Fruit fly (Drosophila melanogaster) whole organism, embryonic: Measurements from ENCODE around the gene msn.
A peak's percentile ranks its signal among the peaks of the same experiment; 100 is the strongest.

Source experiments
- ATbp ChIP-seq: fragments of 200-800 bp; sonication (Bioruptor generic); optimal IDR thresholded peaks from 2 replicates; lab custom pipeline; 2017; ENCODE audit warnings: missing biosample characterization, mild to moderate bottlenecking, missing genetic modification characterization, missing genetic modification reagents
- Atf-2 ChIP-seq: fragments of 200-800 bp; sonication (Bioruptor generic); optimal IDR thresholded peaks from 2 replicates; lab custom pipeline; 2016; ENCODE audit warnings: missing biosample characterization, missing genetic modification characterization
- CG10366 ChIP-seq: fragments of 200-800 bp; sonication (Bioruptor generic); IDR thresholded peaks from 2 replicates; pipeline ENCODE4 v1.3.6; 2022; ENCODE audit warnings: missing biosample characterization, missing genetic modification characterization
- CG10543 ChIP-seq: fragments of 200-800 bp; sonication (Bioruptor generic); optimal IDR thresholded peaks from 3 replicates; lab custom pipeline; 2017; ENCODE audit warnings: missing biosample characterization, mild to moderate bottlenecking, missing genetic modification characterization, moderate library complexity
- CG12071 ChIP-seq: fragments of 200-800 bp; sonication (Bioruptor generic); optimal IDR thresholded peaks from 3 replicates; lab custom pipeline; 2018; ENCODE audit warnings: missing biosample characterization, mild to moderate bottlenecking, missing genetic modification characterization
- CG12391 ChIP-seq: fragments of 200-800 bp; sonication (Bioruptor generic); optimal IDR thresholded peaks from 3 replicates; lab custom pipeline; 2018; ENCODE audit warnings: missing biosample characterization, mild to moderate bottlenecking, missing genetic modification characterization, moderate library complexity
- CG1529 ChIP-seq: fragments of 200-800 bp; sonication (Bioruptor generic); optimal IDR thresholded peaks from 3 replicates; lab custom pipeline; 2018; ENCODE audit warnings: missing biosample characterization, missing genetic modification characterization
- CG17829 ChIP-seq: fragments of 200-800 bp; optimal IDR thresholded peaks from 2 replicates; lab custom pipeline; 2019; ENCODE audit warnings: missing biosample characterization, mild to moderate bottlenecking, missing genetic modification characterization, moderate library complexity
- CG30403 ChIP-seq: fragments of 200-800 bp; sonication (Bioruptor generic); optimal IDR thresholded peaks from 3 replicates; lab custom pipeline; 2016; ENCODE audit warnings: missing biosample characterization, missing genetic modification characterization
- CG3847 ChIP-seq: fragments of 200-800 bp; sonication (Bioruptor generic); IDR thresholded peaks from 2 replicates; pipeline ENCODE4 v1.3.6; 2022; ENCODE audit warnings: missing biosample characterization, missing genetic modification characterization
- CG4617 ChIP-seq: fragments of 200-800 bp; sonication (Bioruptor generic); optimal IDR thresholded peaks from 3 replicates; lab custom pipeline; 2016; ENCODE audit warnings: missing biosample characterization, missing genetic modification characterization, borderline replicate concordance
- CG4854 ChIP-seq: fragments of 200-800 bp; sonication (Bioruptor generic); optimal IDR thresholded peaks from 2 replicates; lab custom pipeline; 2016; ENCODE audit warnings: missing biosample characterization, missing genetic modification characterization, inconsistent platforms
- CG6765 ChIP-seq: fragments of 200-800 bp; sonication (Bioruptor generic); optimal IDR thresholded peaks from 3 replicates; lab custom pipeline; 2017; ENCODE audit warnings: missing biosample characterization, mild to moderate bottlenecking, missing genetic modification characterization
- CG7745 ChIP-seq: fragments of 200-800 bp; sonication (Bioruptor generic); optimal IDR thresholded peaks from 2 replicates; lab custom pipeline; 2018; ENCODE audit warnings: missing biosample characterization, mild to moderate bottlenecking, missing genetic modification characterization, moderate library complexity
- CG7786 ChIP-seq: fragments of 200-800 bp; sonication (Bioruptor generic); optimal IDR thresholded peaks from 2 replicates; lab custom pipeline; 2016; ENCODE audit warnings: missing biosample characterization, missing genetic modification characterization
- CG7928 ChIP-seq: fragments of 200-800 bp; sonication (Bioruptor generic); optimal IDR thresholded peaks from 2 replicates; lab custom pipeline; 2017; ENCODE audit warnings: missing biosample characterization, mild to moderate bottlenecking, missing genetic modification characterization
- CG8089 ChIP-seq: fragments of 200-800 bp; sonication (Bioruptor generic); optimal IDR thresholded peaks from 3 replicates; lab custom pipeline; 2016; ENCODE audit warnings: missing biosample characterization, missing genetic modification characterization
- CG9932 ChIP-seq: fragments of 200-800 bp; sonication (Bioruptor generic); IDR thresholded peaks from 2 replicates; pipeline ENCODE4 v1.3.6; 2022; ENCODE audit warnings: missing biosample characterization, missing genetic modification characterization
- Deaf1 ChIP-seq: fragments of 200-800 bp; optimal IDR thresholded peaks from 3 replicates; lab custom pipeline; 2019; ENCODE audit warnings: missing biosample characterization, mild to moderate bottlenecking, missing genetic modification characterization, moderate library complexity
- Dek ChIP-seq: fragments of 200-800 bp; sonication (Bioruptor generic); optimal IDR thresholded peaks from 3 replicates; lab custom pipeline; 2019; ENCODE audit warnings: missing biosample characterization, mild to moderate bottlenecking, missing genetic modification characterization, moderate library complexity
- Drgx ChIP-seq: fragments of 200-800 bp; sonication (Bioruptor generic); IDR thresholded peaks from 2 replicates; pipeline ENCODE4 v1.3.6; 2022; ENCODE audit warnings: missing biosample characterization, missing genetic modification characterization
- Ets65A ChIP-seq: fragments of 200-800 bp; sonication (Bioruptor generic); peaks from one replicate; lab custom pipeline; 2016; ENCODE audit warnings: missing biosample characterization, missing genetic modification characterization
- HLH54F ChIP-seq: fragments of 200-800 bp; sonication (Bioruptor generic); optimal IDR thresholded peaks from 3 replicates; lab custom pipeline; 2016; ENCODE audit warnings: missing biosample characterization, missing genetic modification characterization
- Hey ChIP-seq: fragments of 200-800 bp; sonication (Bioruptor generic); optimal IDR thresholded peaks from 3 replicates; lab custom pipeline; 2018; ENCODE audit warnings: missing biosample characterization, mild to moderate bottlenecking, missing genetic modification characterization
- HmgD ChIP-seq: fragments of 200-800 bp; sonication (Bioruptor generic); optimal IDR thresholded peaks from 3 replicates; lab custom pipeline; 2016; ENCODE audit warnings: missing biosample characterization, missing genetic modification characterization
- Hr78 ChIP-seq, 2 experiments: fragments of 200-800 bp in 1 of 2; fragments of >200 bp in 1 of 2; sonication (Bioruptor generic) in 1 of 2; optimal IDR thresholded peaks; 2 replicates each; lab custom pipeline; 2017 to 2019; ENCODE audit warnings: missing biosample characterization in 2 of 2, missing genetic modification characterization in 2 of 2, mild to moderate bottlenecking in 1 of 2, moderate library complexity in 1 of 2
- MBD-R2 ChIP-seq: fragments of 200-800 bp; sonication (Bioruptor generic); IDR thresholded peaks from 2 replicates; pipeline ENCODE4 v1.3.6; 2022; ENCODE audit warnings: missing biosample characterization, missing genetic modification characterization
- Meics ChIP-seq: fragments of 200-800 bp; sonication (Bioruptor generic); optimal IDR thresholded peaks from 2 replicates; lab custom pipeline; 2017; ENCODE audit warnings: missing biosample characterization, mild to moderate bottlenecking, missing genetic modification characterization
- NC2α ChIP-seq: fragments of 200-800 bp; sonication (Bioruptor generic); optimal IDR thresholded peaks from 2 replicates; lab custom pipeline; 2016; ENCODE audit warnings: missing biosample characterization, missing genetic modification characterization
- NC2β ChIP-seq: fragments of 200-800 bp; sonication (Bioruptor generic); optimal IDR thresholded peaks from 2 replicates; lab custom pipeline; 2016; ENCODE audit warnings: missing biosample characterization, missing genetic modification characterization
- Nf-YC ChIP-seq: fragments of 200-800 bp; optimal IDR thresholded peaks from 3 replicates; lab custom pipeline; 2019; ENCODE audit warnings: missing biosample characterization, mild to moderate bottlenecking, missing genetic modification characterization, moderate library complexity
- Sox102F ChIP-seq: fragments of 200-800 bp; sonication (Bioruptor generic); optimal IDR thresholded peaks from 2 replicates; lab custom pipeline; 2018; ENCODE audit warnings: missing biosample characterization, mild to moderate bottlenecking, missing genetic modification characterization, moderate library complexity
- Xbp1 ChIP-seq: fragments of 200-800 bp; sonication (Bioruptor generic); optimal IDR thresholded peaks from 3 replicates; lab custom pipeline; 2016; ENCODE audit warnings: missing biosample characterization, mild to moderate bottlenecking, missing genetic modification characterization
- aop ChIP-seq: fragments of 200-800 bp; sonication (Bioruptor generic); IDR thresholded peaks from 2 replicates; pipeline ENCODE4 v1.3.6; 2022; ENCODE audit warnings: missing biosample characterization, missing genetic modification characterization
- ap ChIP-seq: fragments of 200-800 bp; sonication (Bioruptor generic); IDR thresholded peaks from 2 replicates; pipeline ENCODE4 v1.3.6; 2022; ENCODE audit warnings: missing biosample characterization, missing genetic modification characterization
- cg ChIP-seq: fragments of 200-800 bp; sonication (Bioruptor generic); optimal IDR thresholded peaks from 3 replicates; lab custom pipeline; 2019; ENCODE audit warnings: missing biosample characterization, mild to moderate bottlenecking, missing genetic modification characterization, moderate library complexity
- chn ChIP-seq: fragments of 200-800 bp; sonication (Bioruptor generic); optimal IDR thresholded peaks from 2 replicates; lab custom pipeline; 2016; ENCODE audit warnings: missing biosample characterization, missing genetic modification characterization
- ci ChIP-seq: fragments of 200-800 bp; sonication (Bioruptor generic); IDR thresholded peaks from 3 replicates; pipeline ENCODE4 v1.3.6; 2022; ENCODE audit warnings: missing biosample characterization, missing genetic modification characterization
- her ChIP-seq: fragments of 200-800 bp; sonication (Bioruptor generic); optimal IDR thresholded peaks from 2 replicates; lab custom pipeline; 2016; ENCODE audit warnings: missing biosample characterization, missing genetic modification characterization
- hth ChIP-seq: fragments of >200 bp; optimal IDR thresholded peaks from 2 replicates; lab custom pipeline; 2017; ENCODE audit warnings: inconsistent platforms
- jing ChIP-seq: fragments of 200-800 bp; sonication (Bioruptor generic); optimal IDR thresholded peaks from 2 replicates; lab custom pipeline; 2018; ENCODE audit warnings: missing biosample characterization, mild to moderate bottlenecking, missing genetic modification characterization
- nerfin-1 ChIP-seq: fragments of 200-800 bp; sonication (Bioruptor generic); optimal IDR thresholded peaks from 3 replicates; lab custom pipeline; 2019; ENCODE audit warnings: missing biosample characterization, mild to moderate bottlenecking, missing genetic modification characterization, moderate library complexity
- pan ChIP-seq, 4 experiments: fragments of >200 bp in 3 of 4; fragments of 200-800 bp in 1 of 4; sonication (Bioruptor generic) in 1 of 4; optimal IDR thresholded peaks in 3 of 4; IDR thresholded peaks in 1 of 4; 2 replicates each; pipeline versions ENCODE4 v1.3.6 to Lab custom; 2017 to 2022; ENCODE audit warnings: missing biosample characterization in 2 of 4, missing genetic modification characterization in 2 of 4, mixed read lengths in 1 of 4
- ranshi ChIP-seq: fragments of 200-800 bp; sonication (Bioruptor generic); IDR thresholded peaks from 2 replicates; pipeline ENCODE4 v1.3.6; 2022; ENCODE audit warnings: missing biosample characterization, missing genetic modification characterization
- ro ChIP-seq: fragments of 200-800 bp; sonication (Bioruptor generic); IDR thresholded peaks from 2 replicates; pipeline ENCODE4 v1.3.6; 2022; ENCODE audit warnings: missing biosample characterization, missing genetic modification characterization
- sens-2 ChIP-seq: fragments of 200-800 bp; sonication (Bioruptor generic); IDR thresholded peaks from 2 replicates; pipeline ENCODE4 v1.3.6; 2022; ENCODE audit warnings: missing biosample characterization, missing genetic modification characterization
- slbo ChIP-seq: fragments of 200-800 bp; sonication (Bioruptor generic); IDR thresholded peaks from 2 replicates; pipeline ENCODE4 v1.3.6; 2022; ENCODE audit warnings: missing biosample characterization, missing genetic modification characterization
- tna ChIP-seq: fragments of 200-800 bp; sonication (Bioruptor generic); IDR thresholded peaks from 2 replicates; pipeline ENCODE4 v1.3.6; 2022; ENCODE audit warnings: missing biosample characterization, missing genetic modification characterization; ENCODE audit not compliant: partially characterized antibody
- unpg ChIP-seq: fragments of 200-800 bp; sonication (Bioruptor generic); optimal IDR thresholded peaks from 3 replicates; lab custom pipeline; 2018; ENCODE audit warnings: missing biosample characterization, mild to moderate bottlenecking, missing genetic modification characterization, moderate library complexity
- vnd ChIP-seq: fragments of 200-800 bp; sonication (Bioruptor generic); IDR thresholded peaks from 3 replicates; pipeline ENCODE4 v1.3.6; 2022; ENCODE audit warnings: missing biosample characterization, missing genetic modification characterization; ENCODE audit not compliant: partially characterized antibody
- zfh2 ChIP-seq: fragments of 200-800 bp; sonication (Bioruptor generic); optimal IDR thresholded peaks from 2 replicates; lab custom pipeline; 2016; ENCODE audit warnings: missing biosample characterization, missing genetic modification characterization

msn gene

DNA sequence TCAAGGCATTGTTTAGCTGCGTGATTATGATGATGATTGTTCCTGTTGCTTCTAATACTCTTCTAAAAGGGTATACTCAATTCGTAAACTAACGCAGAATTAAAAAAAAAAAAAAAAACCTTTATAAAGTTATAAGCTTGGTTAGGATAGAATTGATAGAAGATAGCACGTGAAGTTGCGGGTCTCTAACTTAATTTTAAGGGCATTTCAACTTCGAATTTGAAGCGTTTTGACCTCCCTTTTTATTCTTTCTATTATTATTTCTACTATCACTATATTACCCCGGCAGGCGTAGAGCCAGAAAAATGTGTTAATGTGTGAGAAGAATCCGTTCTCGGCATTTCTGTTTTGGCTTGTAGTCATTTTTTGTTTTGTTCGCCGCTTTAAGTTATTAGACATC, 7.6 kb downstream of the msn start (continued):
- no peak for TF ChIP-seq jing (GFP tag; lab: Kevin White, UChicago)
- TF ChIP-seq CG10366 (GFP tag; lab: Robert Waterston, UW): peak; percentile 70
- no peak for TF ChIP-seq HmgD (GFP tag; lab: Kevin White, UChicago)
- peak; percentile 5 for TF ChIP-seq CG12071 (GFP tag; lab: Kevin White, UChicago)
- TF ChIP-seq Atf-2: peak; percentile 11
- TF ChIP-seq HLH54F (GFP tag; lab: Kevin White, UChicago): no peak
- TF ChIP-seq Hr78 (GFP tag; optimal IDR thresholded peaks at IDR 0.05; lab: Kevin White, UChicago): peak in 1 of 2 experiments; percentile 52
- no peak for TF ChIP-seq Nf-YC
- peak; percentile 57 for TF ChIP-seq CG1529
- no peak for TF ChIP-seq her (GFP tag; lab: Kevin White, UChicago)
- TF ChIP-seq CG6765 (GFP tag; lab: Kevin White, UChicago): no peak
- no peak for TF ChIP-seq vnd (GFP tag; lab: Robert Waterston, UW)
- no peak for TF ChIP-seq CG4854 (GFP tag; lab: Kevin White, UChicago)
- TF ChIP-seq CG30403: peak; percentile 62
- no peak for TF ChIP-seq tna (GFP tag; lab: Robert Waterston, UW)
- peak; percentile 69 for TF ChIP-seq CG9932 (GFP tag; lab: Robert Waterston, UW)
- TF ChIP-seq CG8089 (GFP tag; lab: Kevin White, UChicago): peak; percentile 29
- TF ChIP-seq unpg (GFP tag; lab: Kevin White, UChicago): peak; percentile 65
- peak; percentile 55 for TF ChIP-seq Meics (GFP tag; lab: Kevin White, UChicago)
- peak; percentile 21 for TF ChIP-seq CG7786
- TF ChIP-seq Drgx (GFP tag; lab: Robert Waterston, UW): peak; percentile 73
- peak; percentile 75 for TF ChIP-seq ci (GFP tag; lab: Robert Waterston, UW)
- TF ChIP-seq ATbp (GFP tag; lab: Kevin White, UChicago): peak; percentile 28
- TF ChIP-seq CG7745: no peak
- TF ChIP-seq CG17829 (tag; lab: Kevin White, UChicago): peak; percentile 63
- peak; percentile 14; the same call in 1 of the 2 replicates for TF ChIP-seq MBD-R2 (GFP tag; lab: Robert Waterston, UW)
- TF ChIP-seq CG12391 (tag; lab: Kevin White, UChicago): peak; percentile 70
- TF ChIP-seq Ets65A (GFP tag; lab: Kevin White, UChicago): peak; percentile 90
- TF ChIP-seq hth (lab: Kevin White, UChicago): no peak
- TF ChIP-seq NC2β: peak; percentile 26
- TF ChIP-seq Hey: no peak
- TF ChIP-seq Dek (tag; lab: Kevin White, UChicago): peak; percentile 27
- no peak for TF ChIP-seq CG10543 (GFP tag; lab: Kevin White, UChicago)
- 0 out of 2 replicates have a peak, but pooled peaks have one; percentile 30 for TF ChIP-seq CG3847 (GFP tag; lab: Robert Waterston, UW)
- TF ChIP-seq Xbp1: peak; percentile 71
- peak; percentile 68 for TF ChIP-seq slbo (GFP tag; lab: Robert Waterston, UW)
- no peak for TF ChIP-seq CG4617
- no peak for TF ChIP-seq CG7928 (GFP tag; lab: Kevin White, UChicago)
- peak; percentile 60 for TF ChIP-seq chn (GFP tag; lab: Kevin White, UChicago)
- TF ChIP-seq zfh2 (GFP tag; lab: Kevin White, UChicago): peak; percentile 29
- no peak for TF ChIP-seq pan (optimal IDR thresholded peaks at IDR 0.05; lab: Kevin White, UChicago)
- TF ChIP-seq pan (GFP tag; optimal IDR thresholded peaks at IDR 0.05 in 1 of 2, IDR thresholded peaks at IDR 0.05 in 1 of 2): peak in 1 of 2 experiments; percentile 47
- peak; percentile 0 for TF ChIP-seq NC2α (GFP tag; lab: Kevin White, UChicago)
- peak; percentile 31 for TF ChIP-seq Deaf1
- TF ChIP-seq ro (GFP tag; lab: Robert Waterston, UW): peak; percentile 38; the same call in 1 of the 2 replicates
- no peak for TF ChIP-seq sens-2 (GFP tag; lab: Robert Waterston, UW)
- no peak for TF ChIP-seq aop (GFP tag; lab: Robert Waterston, UW)
- TF ChIP-seq nerfin-1 (tag; lab: Kevin White, UChicago): peak; percentile 47
- no peak for TF ChIP-seq cg (GFP tag; lab: Kevin White, UChicago)
- TF ChIP-seq Sox102F: peak; percentile 79
- TF ChIP-seq ap (GFP tag; lab: Robert Waterston, UW): peak; percentile 23; the same call in 1 of the 2 replicates
- peak; percentile 53; the same call in 1 of the 2 replicates for TF ChIP-seq ranshi
